Fruit fly (Drosophila melanogaster) whole organism, prepupa: ENCODE measurements around the gene Tsp.

Experiments
- CG6792 ChIP-seq: fragments of 200-800 bp; sonication (Bioruptor generic); optimal IDR thresholded peaks from 3 replicates; lab custom pipeline; 2016; ENCODE audit warnings: missing biosample characterization, missing genetic modification characterization
- CG7368 ChIP-seq: fragments of 200-800 bp; sonication (Bioruptor generic); optimal IDR thresholded peaks from 3 replicates; lab custom pipeline; 2016; ENCODE audit warnings: missing biosample characterization, missing genetic modification characterization
- CG9139 ChIP-seq: fragments of 200-800 bp; sonication (Bioruptor generic); optimal IDR thresholded peaks from 3 replicates; lab custom pipeline; 2017; ENCODE audit warnings: missing biosample characterization, mild to moderate bottlenecking, missing genetic modification characterization
- Eip93F ChIP-seq: fragments of 200-800 bp; sonication (Bioruptor generic); optimal IDR thresholded peaks from 2 replicates; lab custom pipeline; 2016; ENCODE audit warnings: missing biosample characterization, mild to moderate bottlenecking, missing genetic modification characterization
- Hr4 ChIP-seq: fragments of 200-800 bp; sonication (Bioruptor generic); optimal IDR thresholded peaks from 3 replicates; lab custom pipeline; 2016; ENCODE audit warnings: missing biosample characterization, missing genetic modification characterization
- Sox102F ChIP-seq: fragments of 200-800 bp; sonication (Bioruptor generic); optimal IDR thresholded peaks from 2 replicates; lab custom pipeline; 2016; ENCODE audit warnings: missing biosample characterization, mild to moderate bottlenecking, missing genetic modification characterization
- Sox14 ChIP-seq: fragments of 200-800 bp; sonication (Bioruptor generic); optimal IDR thresholded peaks from 3 replicates; lab custom pipeline; 2016; ENCODE audit warnings: missing biosample characterization, missing genetic modification characterization
- esn ChIP-seq: fragments of 200-800 bp; sonication (Bioruptor generic); optimal IDR thresholded peaks from 2 replicates; lab custom pipeline; 2016; ENCODE audit warnings: missing biosample characterization, mild to moderate bottlenecking, missing genetic modification characterization, moderate library complexity
- fd85E ChIP-seq: fragments of 200-800 bp; sonication (Bioruptor generic); optimal IDR thresholded peaks from 3 replicates; lab custom pipeline; 2016; ENCODE audit warnings: missing biosample characterization, missing genetic modification characterization
- fkh ChIP-seq: fragments of 200-800 bp; sonication (Bioruptor generic); optimal IDR thresholded peaks from 3 replicates; lab custom pipeline; 2017; ENCODE audit warnings: missing biosample characterization, mild to moderate bottlenecking, missing genetic modification characterization, moderate library complexity
- salr ChIP-seq, 2 experiments: fragments of 200-800 bp; sonication (Bioruptor generic); optimal IDR thresholded peaks; 3 replicates each; lab custom pipeline; 2016 to 2018; ENCODE audit warnings: missing biosample characterization in 2 of 2, missing genetic modification characterization in 2 of 2, mild to moderate bottlenecking in 1 of 2
- svp ChIP-seq: fragments of 200-800 bp; sonication (Bioruptor generic); peaks from one replicate; lab custom pipeline; 2016; ENCODE audit warnings: missing biosample characterization, missing genetic modification characterization
- vri ChIP-seq: fragments of 200-800 bp; sonication (Bioruptor generic); optimal IDR thresholded peaks from 3 replicates; lab custom pipeline; 2016; ENCODE audit warnings: missing biosample characterization, mild to moderate bottlenecking, missing genetic modification characterization

The Tsp gene

dm6 chr2L:6643218-6643756 is 65.6 kb downstream of the Tsp start:
- TF ChIP-seq Eip93F (GFP tag; lab: Kevin White, UChicago) (peak; percentile 14), fd85E (GFP tag; lab: Kevin White, UChicago) (no peak), Sox102F (GFP tag; lab: Kevin White, UChicago) (no peak), vri (peak; percentile 39), fkh (peak; percentile 81), svp (GFP tag; lab: Kevin White, UChicago) (peak; percentile 42), CG9139 (GFP tag; lab: Kevin White, UChicago) (no peak), Sox14 (GFP tag; lab: Kevin White, UChicago) (no peak), esn (GFP tag; lab: Kevin White, UChicago) (peak; percentile 9), Hr4 (no peak), CG7368 (GFP tag; lab: Kevin White, UChicago) (no peak), salr (GFP tag; optimal IDR thresholded peaks at IDR 0.05; lab: Kevin White, UChicago) (no peak), CG6792 (GFP tag; lab: Kevin White, UChicago) (no peak)
